Fruit fly (Drosophila melanogaster) whole organism, embryonic: ENCODE measurements around the gene Gcna.

ENCODE experiments used
- Abd-B ChIP-seq: fragments of 200-800 bp; sonication (Bioruptor generic); optimal IDR thresholded peaks from 2 replicates; lab custom pipeline; 2018; ENCODE audit warnings: missing biosample characterization, mild to moderate bottlenecking, missing genetic modification characterization, moderate library complexity
- Bdp1 ChIP-seq: fragments of 200-800 bp; sonication (Bioruptor generic); optimal IDR thresholded peaks from 3 replicates; lab custom pipeline; 2016; ENCODE audit warnings: missing biosample characterization, missing genetic modification characterization
- CG11456 ChIP-seq: fragments of 200-800 bp; sonication (Bioruptor generic); IDR thresholded peaks from 3 replicates; pipeline ENCODE4 v1.3.6; 2022; ENCODE audit warnings: missing biosample characterization, missing genetic modification characterization
- CG12391 ChIP-seq: fragments of 200-800 bp; sonication (Bioruptor generic); optimal IDR thresholded peaks from 3 replicates; lab custom pipeline; 2018; ENCODE audit warnings: missing biosample characterization, mild to moderate bottlenecking, missing genetic modification characterization, moderate library complexity
- CG13775 ChIP-seq: fragments of 200-800 bp; sonication (Bioruptor generic); optimal IDR thresholded peaks from 3 replicates; lab custom pipeline; 2017; ENCODE audit warnings: missing biosample characterization, mild to moderate bottlenecking, missing genetic modification characterization
- CG14710 ChIP-seq: fragments of 200-800 bp; sonication (Bioruptor generic); optimal IDR thresholded peaks from 3 replicates; lab custom pipeline; 2019; ENCODE audit warnings: missing biosample characterization, mild to moderate bottlenecking, missing genetic modification characterization, moderate library complexity
- CG16815 ChIP-seq: fragments of 200-800 bp; sonication (Bioruptor generic); optimal IDR thresholded peaks from 3 replicates; lab custom pipeline; 2017; ENCODE audit warnings: missing biosample characterization, mild to moderate bottlenecking, missing genetic modification characterization
- CG17612 ChIP-seq: fragments of 200-800 bp; sonication (Bioruptor generic); IDR thresholded peaks from 2 replicates; pipeline ENCODE4 v1.3.6; 2022; ENCODE audit warnings: missing biosample characterization, missing genetic modification characterization
- CG18476 ChIP-seq: fragments of 200-800 bp; sonication (Bioruptor generic); optimal IDR thresholded peaks from 2 replicates; lab custom pipeline; 2016; ENCODE audit warnings: missing biosample characterization, mild to moderate bottlenecking, missing genetic modification characterization
- CG18619 ChIP-seq: fragments of 200-800 bp; sonication (Bioruptor generic); optimal IDR thresholded peaks from 3 replicates; lab custom pipeline; 2017; ENCODE audit warnings: missing biosample characterization, mild to moderate bottlenecking, missing genetic modification characterization
- CG2875 ChIP-seq: fragments of 200-800 bp; sonication (Bioruptor generic); optimal IDR thresholded peaks from 2 replicates; lab custom pipeline; 2017; ENCODE audit warnings: missing biosample characterization, mild to moderate bottlenecking, missing genetic modification characterization, missing genetic modification reagents
- CG31224 ChIP-seq: fragments of 200-800 bp; sonication (Bioruptor generic); IDR thresholded peaks from 2 replicates; pipeline ENCODE4 v1.3.6; 2022; ENCODE audit warnings: missing biosample characterization, missing genetic modification characterization
- CG3163 ChIP-seq: fragments of 200-800 bp; sonication (Bioruptor generic); optimal IDR thresholded peaks from 3 replicates; lab custom pipeline; 2016; ENCODE audit warnings: missing biosample characterization, missing genetic modification characterization
- CG3281 ChIP-seq: fragments of 200-800 bp; sonication (Bioruptor generic); optimal IDR thresholded peaks from 3 replicates; lab custom pipeline; 2017; ENCODE audit warnings: missing biosample characterization, mild to moderate bottlenecking, missing genetic modification characterization
- CG34224 ChIP-seq: fragments of 200-800 bp; sonication (Bioruptor generic); IDR thresholded peaks from 3 replicates; pipeline ENCODE4 v1.3.6; 2022; ENCODE audit warnings: missing biosample characterization, missing genetic modification characterization; ENCODE audit not compliant: partially characterized antibody
- CG4404 ChIP-seq: fragments of 200-800 bp; sonication (Bioruptor generic); IDR thresholded peaks from 2 replicates; pipeline ENCODE4 v1.3.6; 2022; ENCODE audit warnings: missing biosample characterization, missing genetic modification characterization
- CG9932 ChIP-seq: fragments of 200-800 bp; sonication (Bioruptor generic); IDR thresholded peaks from 2 replicates; pipeline ENCODE4 v1.3.6; 2022; ENCODE audit warnings: missing biosample characterization, missing genetic modification characterization
- D19A ChIP-seq: fragments of 200-800 bp; optimal IDR thresholded peaks from 3 replicates; lab custom pipeline; 2019; ENCODE audit warnings: missing biosample characterization, mild to moderate bottlenecking, missing genetic modification characterization, moderate library complexity
- Dbx ChIP-seq: fragments of 200-800 bp; sonication (Bioruptor generic); IDR thresholded peaks from 3 replicates; pipeline ENCODE4 v1.3.6; 2022; ENCODE audit warnings: missing biosample characterization, missing genetic modification characterization
- Dek ChIP-seq: fragments of 200-800 bp; sonication (Bioruptor generic); optimal IDR thresholded peaks from 3 replicates; lab custom pipeline; 2019; ENCODE audit warnings: missing biosample characterization, mild to moderate bottlenecking, missing genetic modification characterization, moderate library complexity
- H15 ChIP-seq: fragments of 200-800 bp; sonication (Bioruptor generic); IDR thresholded peaks from 3 replicates; pipeline ENCODE4 v1.3.6; 2022; ENCODE audit warnings: missing biosample characterization, missing genetic modification characterization
- H2.0 ChIP-seq: fragments of 200-800 bp; sonication (Bioruptor generic); IDR thresholded peaks from 2 replicates; pipeline ENCODE4 v1.3.6; 2022; ENCODE audit warnings: missing biosample characterization, missing genetic modification characterization
- HLHmδ ChIP-seq: fragments of 200-800 bp; sonication (Bioruptor generic); optimal IDR thresholded peaks from 2 replicates; lab custom pipeline; 2018; ENCODE audit warnings: missing biosample characterization, mild to moderate bottlenecking, missing genetic modification characterization, moderate library complexity
- HmgZ ChIP-seq: fragments of 200-800 bp; sonication (Bioruptor generic); optimal IDR thresholded peaks from 2 replicates; lab custom pipeline; 2018; ENCODE audit warnings: missing biosample characterization, mild to moderate bottlenecking, missing genetic modification characterization
- Hsf ChIP-seq: fragments of 200-800 bp; sonication (Bioruptor generic); optimal IDR thresholded peaks from 3 replicates; lab custom pipeline; 2016; ENCODE audit warnings: missing biosample characterization, missing genetic modification characterization
- MBD-R2 ChIP-seq: fragments of 200-800 bp; sonication (Bioruptor generic); IDR thresholded peaks from 2 replicates; pipeline ENCODE4 v1.3.6; 2022; ENCODE audit warnings: missing biosample characterization, missing genetic modification characterization
- Meics ChIP-seq: fragments of 200-800 bp; sonication (Bioruptor generic); optimal IDR thresholded peaks from 2 replicates; lab custom pipeline; 2017; ENCODE audit warnings: missing biosample characterization, mild to moderate bottlenecking, missing genetic modification characterization
- NC2β ChIP-seq: fragments of 200-800 bp; sonication (Bioruptor generic); optimal IDR thresholded peaks from 2 replicates; lab custom pipeline; 2016; ENCODE audit warnings: missing biosample characterization, missing genetic modification characterization
- Sin3A ChIP-seq: fragments of >200 bp; optimal IDR thresholded peaks from 2 replicates; lab custom pipeline; 2018
- Sox100B ChIP-seq: fragments of 200-800 bp; sonication (Bioruptor generic); optimal IDR thresholded peaks from 3 replicates; lab custom pipeline; 2018; ENCODE audit warnings: missing biosample characterization, mild to moderate bottlenecking, missing genetic modification characterization
- Sox102F ChIP-seq: fragments of 200-800 bp; sonication (Bioruptor generic); optimal IDR thresholded peaks from 2 replicates; lab custom pipeline; 2018; ENCODE audit warnings: missing biosample characterization, mild to moderate bottlenecking, missing genetic modification characterization, moderate library complexity
- Sry-δ ChIP-seq: fragments of 200-800 bp; sonication (Bioruptor generic); optimal IDR thresholded peaks from 2 replicates; lab custom pipeline; 2016; ENCODE audit warnings: missing biosample characterization, missing genetic modification characterization
- ase ChIP-seq: fragments of 200-800 bp; sonication (Bioruptor generic); IDR thresholded peaks from 3 replicates; pipeline ENCODE4 v1.3.6; 2022; ENCODE audit warnings: missing biosample characterization, missing genetic modification characterization
- bowl ChIP-seq: fragments of 200-800 bp; sonication (Bioruptor generic); IDR thresholded peaks from 2 replicates; pipeline ENCODE4 v1.3.6; 2022; ENCODE audit warnings: missing biosample characterization, missing genetic modification characterization
- bsh ChIP-seq, 2 experiments: fragments of 200-800 bp; sonication (Bioruptor generic); optimal IDR thresholded peaks; 2 replicates each; lab custom pipeline; 2017 to 2018; ENCODE audit warnings: mild to moderate bottlenecking in 2 of 2, missing biosample characterization in 2 of 2, missing genetic modification characterization in 2 of 2, moderate library complexity in 1 of 2
- crp ChIP-seq, 2 experiments: fragments of 200-800 bp; sonication (Bioruptor generic); optimal IDR thresholded peaks; 2 replicates in 1 of 2; 3 replicates in 1 of 2; lab custom pipeline; 2017; ENCODE audit warnings: missing biosample characterization in 2 of 2, missing genetic modification characterization in 2 of 2, mild to moderate bottlenecking in 1 of 2, moderate library complexity in 1 of 2
- da ChIP-seq: fragments of 200-800 bp; sonication (Bioruptor generic); optimal IDR thresholded peaks from 2 replicates; lab custom pipeline; 2016; ENCODE audit warnings: missing biosample characterization, missing genetic modification characterization
- dpn ChIP-seq, 2 experiments: fragments of 200-800 bp; sonication (Bioruptor generic); optimal IDR thresholded peaks; 3 replicates each; lab custom pipeline; 2016; ENCODE audit warnings: missing biosample characterization in 2 of 2, missing genetic modification characterization in 2 of 2
- fd102C ChIP-seq: fragments of 200-800 bp; sonication (Bioruptor generic); optimal IDR thresholded peaks from 2 replicates; lab custom pipeline; 2018; ENCODE audit warnings: missing biosample characterization, mild to moderate bottlenecking, missing genetic modification characterization, moderate library complexity
- hkb ChIP-seq, 2 experiments: fragments of 200-800 bp in 1 of 2; fragments of >200 bp in 1 of 2; sonication (Bioruptor generic) in 1 of 2; IDR thresholded peaks in 1 of 2; optimal IDR thresholded peaks in 1 of 2; 2 replicates each; pipeline versions ENCODE4 v1.3.6 to Lab custom; 2017 to 2022; ENCODE audit warnings: missing biosample characterization in 1 of 2, missing genetic modification characterization in 1 of 2
- luna ChIP-seq: fragments of 200-800 bp; sonication (Bioruptor generic); optimal IDR thresholded peaks from 2 replicates; lab custom pipeline; 2016; ENCODE audit warnings: missing biosample characterization, missing genetic modification characterization
- mld ChIP-seq: fragments of 200-800 bp; sonication (Bioruptor generic); IDR thresholded peaks from 3 replicates; pipeline ENCODE4 v1.3.6; 2022; ENCODE audit warnings: missing biosample characterization, missing genetic modification characterization; ENCODE audit not compliant: partially characterized antibody
- oc ChIP-seq: fragments of 200-800 bp; sonication (Bioruptor generic); optimal IDR thresholded peaks from 2 replicates; lab custom pipeline; 2018; ENCODE audit warnings: missing biosample characterization, mild to moderate bottlenecking, missing genetic modification characterization, moderate library complexity
- p53 ChIP-seq: fragments of 200-800 bp; sonication (Bioruptor generic); optimal IDR thresholded peaks from 2 replicates; lab custom pipeline; 2016; ENCODE audit warnings: missing biosample characterization, missing genetic modification characterization
- row ChIP-seq: fragments of 200-800 bp; sonication (Bioruptor generic); IDR thresholded peaks from 3 replicates; pipeline ENCODE4 v1.3.6; 2022; ENCODE audit warnings: missing biosample characterization, missing genetic modification characterization
- run ChIP-seq: fragments of 200-800 bp; sonication (Bioruptor generic); optimal IDR thresholded peaks from 3 replicates; lab custom pipeline; 2018; ENCODE audit warnings: missing biosample characterization, mild to moderate bottlenecking, missing genetic modification characterization
- sna ChIP-seq: fragments of 200-800 bp; sonication (Bioruptor generic); IDR thresholded peaks from 2 replicates; pipeline ENCODE4 v1.3.6; 2022; ENCODE audit warnings: missing biosample characterization, missing genetic modification characterization; ENCODE audit not compliant: partially characterized antibody
- stc ChIP-seq: fragments of 200-800 bp; sonication (Bioruptor generic); IDR thresholded peaks from 2 replicates; pipeline ENCODE4 v1.3.6; 2022; ENCODE audit warnings: missing biosample characterization, missing genetic modification characterization
- trh ChIP-seq: fragments of 200-800 bp; sonication (Bioruptor generic); optimal IDR thresholded peaks from 2 replicates; lab custom pipeline; 2016; ENCODE audit warnings: missing biosample characterization, missing genetic modification characterization
- zen ChIP-seq: fragments of 200-800 bp; sonication (Bioruptor generic); optimal IDR thresholded peaks from 3 replicates; lab custom pipeline; 2018; ENCODE audit warnings: missing biosample characterization, mild to moderate bottlenecking, missing genetic modification characterization, moderate library complexity

Gene Gcna

dm6 chrX:1880139-1880556 lies 14.5 kb upstream of the Gcna start, which contains the start of gene Coa8 (continued):
- TF ChIP-seq H15 (GFP tag; lab: Robert Waterston, UW): no peak; the same call in 2 of the 3 replicates
- no peak for TF ChIP-seq bowl (GFP tag; lab: Robert Waterston, UW)
- 0 out of 2 replicates have a peak, but pooled peaks have one; percentile 18 for TF ChIP-seq H2.0 (GFP tag; lab: Robert Waterston, UW)
- no peak for TF ChIP-seq Bdp1
- peak; percentile 10 for TF ChIP-seq zen (tag; lab: Kevin White, UChicago)
- TF ChIP-seq CG9932 (GFP tag; lab: Robert Waterston, UW): peak; percentile 61
- TF ChIP-seq mld (GFP tag; lab: Robert Waterston, UW): peak; percentile 57; the same call in 1 of the 3 replicates
- TF ChIP-seq Dek (tag; lab: Kevin White, UChicago): peak; percentile 5
- TF ChIP-seq CG14710: no peak
- TF ChIP-seq Sin3A (lab: Kevin White, UChicago): peak; percentile 39
- peak; percentile 24 to 26 for TF ChIP-seq dpn (GFP tag; optimal IDR thresholded peaks at IDR 0.05; lab: Kevin White, UChicago)
- peak; percentile 33; the same call in 1 of the 2 replicates for TF ChIP-seq CG4404 (GFP tag; lab: Robert Waterston, UW)
- no peak for TF ChIP-seq HLHmδ (GFP tag; lab: Kevin White, UChicago)
- TF ChIP-seq CG3163 (GFP tag; lab: Kevin White, UChicago): no peak
- peak; percentile 39 for TF ChIP-seq CG12391 (tag; lab: Kevin White, UChicago)
- peak; percentile 10 for TF ChIP-seq CG16815 (GFP tag; lab: Kevin White, UChicago)
- TF ChIP-seq sna (GFP tag; lab: Robert Waterston, UW): peak; percentile 39; the same call in 1 of the 2 replicates
- TF ChIP-seq CG17612: no peak
- TF ChIP-seq HmgZ (tag; lab: Kevin White, UChicago): peak; percentile 53
- no peak for TF ChIP-seq D19A (tag; lab: Kevin White, UChicago)
- TF ChIP-seq fd102C: no peak
- no peak for TF ChIP-seq p53 (GFP tag; lab: Kevin White, UChicago)
- no peak for TF ChIP-seq hkb (optimal IDR thresholded peaks at IDR 0.05; lab: Kevin White, UChicago)
- TF ChIP-seq hkb (GFP tag; IDR thresholded peaks at IDR 0.05; lab: Robert Waterston, UW): peak; percentile 49; the same call in 1 of the 2 replicates
- TF ChIP-seq Sox100B (GFP tag; lab: Kevin White, UChicago): no peak
- TF ChIP-seq row (GFP tag; lab: Robert Waterston, UW): peak; percentile 83
- TF ChIP-seq bsh (GFP tag; optimal IDR thresholded peaks at IDR 0.05; lab: Kevin White, UChicago): peak in 1 of 2 experiments; percentile 11
- peak; percentile 17 for TF ChIP-seq Abd-B (GFP tag; lab: Kevin White, UChicago)
- no peak for TF ChIP-seq CG18619 (GFP tag; lab: Kevin White, UChicago)
- TF ChIP-seq Dbx (GFP tag; lab: Robert Waterston, UW): peak; percentile 62; the same call in 1 of the 3 replicates
- no peak for TF ChIP-seq ase (GFP tag; lab: Robert Waterston, UW)
- TF ChIP-seq oc (tag; lab: Kevin White, UChicago): no peak
- TF ChIP-seq crp (GFP tag; optimal IDR thresholded peaks at IDR 0.05; lab: Kevin White, UChicago): peak in 1 of 2 experiments; percentile 53
- no peak for TF ChIP-seq da
- TF ChIP-seq CG18476 (GFP tag; lab: Kevin White, UChicago): no peak
- TF ChIP-seq Hsf (GFP tag; lab: Kevin White, UChicago): peak; percentile 21
- no peak for TF ChIP-seq trh (GFP tag; lab: Kevin White, UChicago)
- no peak for TF ChIP-seq run (tag; lab: Kevin White, UChicago)
- TF ChIP-seq CG13775 (GFP tag; lab: Kevin White, UChicago): no peak
- no peak for TF ChIP-seq luna (GFP tag; lab: Kevin White, UChicago)
- peak; percentile 21 for TF ChIP-seq CG3281 (GFP tag; lab: Kevin White, UChicago)
- peak; percentile 59 for TF ChIP-seq MBD-R2
- TF ChIP-seq Sox102F (GFP tag; lab: Kevin White, UChicago): no peak
- TF ChIP-seq CG2875 (GFP tag; lab: Kevin White, UChicago): no peak
- TF ChIP-seq stc (GFP tag; lab: Robert Waterston, UW): no peak
- TF ChIP-seq CG31224 (GFP tag; lab: Robert Waterston, UW): peak; percentile 87
- TF ChIP-seq Sry-δ (GFP tag; lab: Kevin White, UChicago): peak; percentile 52
- peak; percentile 12; the same call in 2 of the 3 replicates for TF ChIP-seq CG34224 (GFP tag; lab: Robert Waterston, UW)
- peak; percentile 38 for TF ChIP-seq Meics (GFP tag; lab: Kevin White, UChicago)
- TF ChIP-seq CG11456: 0 out of 3 replicates have a peak, but pooled peaks have one; percentile 43
- no peak for TF ChIP-seq NC2β (GFP tag; lab: Kevin White, UChicago)
